Worm (Caenorhabditis elegans) whole organism, young adult: ENCODE measurements around the gene R01H2.4.

Experiments
- D2030.7 ChIP-seq: fragments of 200-800 bp; sonication (Bioruptor generic); IDR thresholded peaks from 2 replicates; pipeline ENCODE4 v1.3.6; 2022; ENCODE audit warnings: missing genetic modification reagents, missing genetic modification characterization, missing compliant biosample characterization
- akir-1 ChIP-seq: fragments of 200-800 bp; sonication (Bioruptor generic); optimal IDR thresholded peaks from 2 replicates; lab custom pipeline; 2018; ENCODE audit warnings: mild to moderate bottlenecking, missing genetic modification characterization, moderate library complexity, missing compliant biosample characterization
- ama-1 ChIP-seq, 3 experiments: fragments of 150-350 bp in 1 of 3; sonication (generic microtip) in 2 of 3; optimal IDR thresholded peaks; 2 replicates each; lab custom pipeline; 2014 to 2018; ENCODE audit warnings: missing biosample characterization in 2 of 3, missing genetic modification characterization in 2 of 3, missing genetic modification reagents in 2 of 3
- cebp-1 ChIP-seq, 2 experiments: fragments of 200-800 bp in 1 of 2; sonication (Bioruptor generic) in 1 of 2; sonication (generic microtip) in 1 of 2; IDR thresholded peaks in 1 of 2; optimal IDR thresholded peaks in 1 of 2; 2 replicates each; pipeline versions ENCODE4 v1.3.6 to Lab custom; 2017 to 2022; ENCODE audit warnings: missing compliant biosample characterization in 2 of 2, missing genetic modification characterization in 2 of 2, mild to moderate bottlenecking in 1 of 2, missing genetic modification reagents in 1 of 2, moderate library complexity in 1 of 2
- ceh-100 ChIP-seq: fragments of 200-800 bp; sonication (Bioruptor generic); IDR thresholded peaks from 2 replicates; pipeline ENCODE4 v1.3.6; 2022; ENCODE audit warnings: missing genetic modification reagents, missing genetic modification characterization, missing compliant biosample characterization
- fkh-3 ChIP-seq: sonication (generic microtip); optimal IDR thresholded peaks from 2 replicates; lab custom pipeline; 2016; ENCODE audit warnings: mild to moderate bottlenecking, missing genetic modification characterization, missing compliant biosample characterization
- him-1 ChIP-seq: sonication (generic microtip); optimal IDR thresholded peaks from 2 replicates; lab custom pipeline; 2016; ENCODE audit warnings: missing genotype, missing genetic modification reagents, missing genetic modification characterization, missing compliant biosample characterization
- hlh-26 ChIP-seq: fragments of 200-800 bp; sonication (Bioruptor generic); conservative IDR thresholded peaks from 2 replicates; pipeline ENCODE4 v1.3.6; 2022; ENCODE audit warnings: missing genetic modification reagents, missing genetic modification characterization, missing compliant biosample characterization
- pha-4 ChIP-seq: fragments of 150-350 bp; sonication (generic microtip); optimal IDR thresholded peaks from 2 replicates; lab custom pipeline; 2014; ENCODE audit warnings: missing biosample characterization, missing genetic modification reagents, missing genetic modification characterization
- snpc-1.1 ChIP-seq: sonication (generic microtip); optimal IDR thresholded peaks from 2 replicates; lab custom pipeline; 2017; ENCODE audit warnings: missing genetic modification characterization, mild to moderate bottlenecking, missing compliant biosample characterization, antibody characterized with exemption, moderate library complexity, missing genotype, missing genetic modification reagents; ENCODE audit not compliant: insufficient read depth
- snpc-4 ChIP-seq, 5 experiments: fragments of 150-350 bp in 1 of 5; sonication (generic microtip) in 4 of 5; optimal IDR thresholded peaks; 2 replicates each; lab custom pipeline; 2014 to 2018; ENCODE audit warnings: missing genetic modification characterization in 5 of 5, missing biosample characterization in 3 of 5, antibody characterized with exemption in 2 of 5, mild to moderate bottlenecking in 2 of 5, missing compliant biosample characterization in 2 of 5, missing genotype in 2 of 5, moderate library complexity in 2 of 5, missing genetic modification reagents in 1 of 5

- TF ChIP-seq cebp-1 (GFP tag; IDR thresholded peaks at IDR 0.05; lab: Robert Waterston, UW), result no peak
- TF ChIP-seq cebp-1 (tag; optimal IDR thresholded peaks at IDR 0.05; lab: Kevin White, UChicago), result no peak
- TF ChIP-seq ceh-100 (GFP tag; lab: Robert Waterston, UW), result no peak
- TF ChIP-seq him-1 (tag; lab: Kevin White, UChicago), result no peak
- TF ChIP-seq D2030.7 (GFP tag; lab: Robert Waterston, UW), result no peak
- TF ChIP-seq ama-1 (optimal IDR thresholded peaks at IDR 0.05; lab: Kevin White, UChicago), result no peak
- no peak for TF ChIP-seq ama-1 (GFP tag; optimal IDR thresholded peaks at IDR 0.05; lab: Kevin White, UChicago)
- no peak for TF ChIP-seq hlh-26 (GFP tag; lab: Robert Waterston, UW)
- no peak for TF ChIP-seq snpc-1.1 (tag; lab: Kevin White, UChicago)
- no peak for TF ChIP-seq akir-1 (GFP tag; lab: Kevin White, UChicago)
- no peak for TF ChIP-seq pha-4 (tag; lab: Kevin White, UChicago)
- TF ChIP-seq snpc-4 (GFP tag; optimal IDR thresholded peaks at IDR 0.05; lab: Kevin White, UChicago), result no peak
- TF ChIP-seq snpc-4 (tag; optimal IDR thresholded peaks at IDR 0.05; lab: Kevin White, UChicago), result no peak
- TF ChIP-seq fkh-3 (tag; lab: Kevin White, UChicago), result no peak
Observed at ce11 chrIII:7112285-7112684, 48.2 kb upstream of the R01H2.4 start.
